Fruit fly (Drosophila melanogaster) whole organism, embryonic: ENCODE results near the gene Tollo.

Experiments used
- Ada2b ChIP-seq: fragments of 200-800 bp; sonication (Bioruptor generic); IDR thresholded peaks from 2 replicates; pipeline ENCODE4 v1.3.6; 2022; ENCODE audit warnings: missing biosample characterization, missing genetic modification characterization
- Atf6 ChIP-seq: fragments of 200-800 bp; sonication (Bioruptor generic); IDR thresholded peaks from 2 replicates; pipeline ENCODE4 v1.3.6; 2022; ENCODE audit warnings: missing biosample characterization, missing genetic modification characterization
- CG10979 ChIP-seq: fragments of 200-800 bp; sonication (Bioruptor generic); optimal IDR thresholded peaks from 2 replicates; lab custom pipeline; 2018; ENCODE audit warnings: missing biosample characterization, mild to moderate bottlenecking, missing genetic modification characterization, moderate library complexity
- CG12155 ChIP-seq: fragments of 200-800 bp; sonication (Bioruptor generic); optimal IDR thresholded peaks from 3 replicates; lab custom pipeline; 2016; ENCODE audit warnings: missing biosample characterization, missing genetic modification characterization
- CG12769 ChIP-seq: fragments of 200-800 bp; sonication (Bioruptor generic); optimal IDR thresholded peaks from 2 replicates; lab custom pipeline; 2019; ENCODE audit warnings: missing biosample characterization, mild to moderate bottlenecking, missing genetic modification characterization, moderate library complexity
- CG12942 ChIP-seq: fragments of 200-800 bp; sonication (Bioruptor generic); optimal IDR thresholded peaks from 3 replicates; lab custom pipeline; 2016; ENCODE audit warnings: missing biosample characterization, missing genetic modification characterization
- CG15269 ChIP-seq: fragments of 200-800 bp; sonication (Bioruptor generic); optimal IDR thresholded peaks from 2 replicates; lab custom pipeline; 2018; ENCODE audit warnings: missing biosample characterization, mild to moderate bottlenecking, missing genetic modification characterization, moderate library complexity
- CG15696 ChIP-seq: fragments of 200-800 bp; sonication (Bioruptor generic); optimal IDR thresholded peaks from 2 replicates; lab custom pipeline; 2019; ENCODE audit warnings: missing biosample characterization, mild to moderate bottlenecking, missing genetic modification characterization, moderate library complexity
- CG1603 ChIP-seq: fragments of 200-800 bp; sonication (Bioruptor generic); optimal IDR thresholded peaks from 2 replicates; lab custom pipeline; 2019; ENCODE audit warnings: missing biosample characterization, mild to moderate bottlenecking, missing genetic modification characterization, moderate library complexity
- CG18599 ChIP-seq: fragments of 200-800 bp; sonication (Bioruptor generic); optimal IDR thresholded peaks from 3 replicates; lab custom pipeline; 2017; ENCODE audit warnings: missing biosample characterization, missing genetic modification characterization, mild to moderate bottlenecking, moderate library complexity, missing genetic modification reagents
- CG18764 ChIP-seq: fragments of 200-800 bp; sonication (Bioruptor generic); optimal IDR thresholded peaks from 3 replicates; lab custom pipeline; 2016; ENCODE audit warnings: missing biosample characterization, missing genetic modification characterization
- CG31388 ChIP-seq: fragments of 200-800 bp; sonication (Bioruptor generic); optimal IDR thresholded peaks from 2 replicates; lab custom pipeline; 2016; ENCODE audit warnings: missing biosample characterization, missing genetic modification characterization
- CG33557 ChIP-seq: fragments of 200-800 bp; sonication (Bioruptor generic); optimal IDR thresholded peaks from 2 replicates; lab custom pipeline; 2019; ENCODE audit warnings: missing biosample characterization, mild to moderate bottlenecking, missing genetic modification characterization, moderate library complexity
- CG3995 ChIP-seq: fragments of 200-800 bp; sonication (Bioruptor generic); optimal IDR thresholded peaks from 3 replicates; lab custom pipeline; 2016; ENCODE audit warnings: missing biosample characterization, missing genetic modification characterization
- CG6854 ChIP-seq: fragments of 200-800 bp; sonication (Bioruptor generic); optimal IDR thresholded peaks from 3 replicates; lab custom pipeline; 2017; ENCODE audit warnings: missing biosample characterization, mild to moderate bottlenecking, missing genetic modification characterization
- CG7271 ChIP-seq: fragments of 200-800 bp; sonication (Bioruptor generic); optimal IDR thresholded peaks from 2 replicates; lab custom pipeline; 2018; ENCODE audit warnings: missing biosample characterization, mild to moderate bottlenecking, missing genetic modification characterization, moderate library complexity
- CG8089 ChIP-seq: fragments of 200-800 bp; sonication (Bioruptor generic); optimal IDR thresholded peaks from 3 replicates; lab custom pipeline; 2016; ENCODE audit warnings: missing biosample characterization, missing genetic modification characterization
- CG8388 ChIP-seq: fragments of 200-800 bp; sonication (Bioruptor generic); optimal IDR thresholded peaks from 2 replicates; lab custom pipeline; 2019; ENCODE audit warnings: missing biosample characterization, mild to moderate bottlenecking, missing genetic modification characterization, moderate library complexity
- CG9876 ChIP-seq: fragments of 200-800 bp; sonication (Bioruptor generic); optimal IDR thresholded peaks from 2 replicates; lab custom pipeline; 2016; ENCODE audit warnings: missing biosample characterization, missing genetic modification characterization
- CHES-1-like ChIP-seq: fragments of 200-800 bp; sonication (Bioruptor generic); optimal IDR thresholded peaks from 2 replicates; lab custom pipeline; 2016; ENCODE audit warnings: missing biosample characterization, missing genetic modification characterization
- ERR ChIP-seq: fragments of 200-800 bp; sonication (Bioruptor generic); optimal IDR thresholded peaks from 2 replicates; lab custom pipeline; 2016; ENCODE audit warnings: missing biosample characterization, missing genetic modification characterization
- Hey ChIP-seq: fragments of 200-800 bp; sonication (Bioruptor generic); optimal IDR thresholded peaks from 3 replicates; lab custom pipeline; 2018; ENCODE audit warnings: missing biosample characterization, mild to moderate bottlenecking, missing genetic modification characterization
- Hmx ChIP-seq: fragments of 200-800 bp; sonication (Bioruptor generic); optimal IDR thresholded peaks from 2 replicates; lab custom pipeline; 2016; ENCODE audit warnings: missing biosample characterization, missing genetic modification characterization
- Lhr ChIP-seq: fragments of 200-800 bp; sonication (Bioruptor generic); optimal IDR thresholded peaks from 3 replicates; lab custom pipeline; 2017; ENCODE audit warnings: mild to moderate bottlenecking, missing biosample characterization, missing genetic modification reagents, missing genetic modification characterization
- Med ChIP-seq: fragments of 200-800 bp; sonication (Bioruptor generic); peaks from one replicate; lab custom pipeline; 2016; ENCODE audit warnings: missing biosample characterization, missing genetic modification characterization, mild to moderate bottlenecking, inconsistent platforms, moderate library complexity
- Mrtf ChIP-seq: fragments of 200-800 bp; sonication (Bioruptor generic); IDR thresholded peaks from 3 replicates; pipeline ENCODE4 v1.3.6; 2022; ENCODE audit warnings: missing biosample characterization, missing genetic modification characterization
- Nf-YB ChIP-seq: fragments of 200-800 bp; sonication (Bioruptor generic); optimal IDR thresholded peaks from 3 replicates; lab custom pipeline; 2019; ENCODE audit warnings: missing biosample characterization, mild to moderate bottlenecking, missing genetic modification characterization, moderate library complexity
- Poxn ChIP-seq: fragments of 200-800 bp; sonication (Bioruptor generic); IDR thresholded peaks from 2 replicates; pipeline ENCODE4 v1.3.6; 2022; ENCODE audit warnings: missing biosample characterization, missing genetic modification characterization
- Spps ChIP-seq: fragments of 200-800 bp; sonication (Bioruptor generic); optimal IDR thresholded peaks from 2 replicates; lab custom pipeline; 2018; ENCODE audit warnings: missing biosample characterization, mild to moderate bottlenecking, missing genetic modification characterization
- ash1 ChIP-seq: fragments of 200-800 bp; sonication (Bioruptor generic); optimal IDR thresholded peaks from 2 replicates; lab custom pipeline; 2018; ENCODE audit warnings: missing biosample characterization, mild to moderate bottlenecking, missing genetic modification characterization
- en ChIP-seq: fragments of 200-800 bp; sonication (Bioruptor generic); optimal IDR thresholded peaks from 2 replicates; lab custom pipeline; 2016; ENCODE audit warnings: missing biosample characterization, missing genetic modification characterization
- gcm2 ChIP-seq: fragments of 200-800 bp; sonication (Bioruptor generic); optimal IDR thresholded peaks from 2 replicates; lab custom pipeline; 2016; ENCODE audit warnings: missing biosample characterization, missing genetic modification characterization
- gem ChIP-seq: fragments of 200-800 bp; sonication (Bioruptor generic); optimal IDR thresholded peaks from 2 replicates; lab custom pipeline; 2019; ENCODE audit warnings: missing biosample characterization, mild to moderate bottlenecking, missing genetic modification characterization, moderate library complexity
- hbn ChIP-seq: fragments of 200-800 bp; sonication (Bioruptor generic); IDR thresholded peaks from 2 replicates; pipeline ENCODE4 v1.3.6; 2022; ENCODE audit warnings: missing biosample characterization, missing genetic modification characterization; ENCODE audit not compliant: partially characterized antibody
- her ChIP-seq: fragments of 200-800 bp; sonication (Bioruptor generic); optimal IDR thresholded peaks from 2 replicates; lab custom pipeline; 2016; ENCODE audit warnings: missing biosample characterization, missing genetic modification characterization
- hkb ChIP-seq, 2 experiments: fragments of 200-800 bp in 1 of 2; fragments of >200 bp in 1 of 2; sonication (Bioruptor generic) in 1 of 2; IDR thresholded peaks in 1 of 2; optimal IDR thresholded peaks in 1 of 2; 2 replicates each; pipeline versions ENCODE4 v1.3.6 to Lab custom; 2017 to 2022; ENCODE audit warnings: missing biosample characterization in 1 of 2, missing genetic modification characterization in 1 of 2
- lmd ChIP-seq: fragments of 200-800 bp; sonication (Bioruptor generic); IDR thresholded peaks from 2 replicates; pipeline ENCODE4 v1.3.6; 2022; ENCODE audit warnings: missing biosample characterization, missing genetic modification characterization
- lola ChIP-seq, 3 experiments: fragments of >200 bp in 2 of 3; fragments of 200-800 bp in 1 of 3; sonication (Bioruptor generic) in 1 of 3; optimal IDR thresholded peaks; 2 replicates each; lab custom pipeline; 2017 to 2019; ENCODE audit warnings: missing biosample characterization in 3 of 3, missing genetic modification characterization in 3 of 3, mild to moderate bottlenecking in 1 of 3, moderate library complexity in 1 of 3
- mld ChIP-seq: fragments of 200-800 bp; sonication (Bioruptor generic); IDR thresholded peaks from 3 replicates; pipeline ENCODE4 v1.3.6; 2022; ENCODE audit warnings: missing biosample characterization, missing genetic modification characterization; ENCODE audit not compliant: partially characterized antibody
- nau ChIP-seq: fragments of 200-800 bp; sonication (Bioruptor generic); optimal IDR thresholded peaks from 3 replicates; lab custom pipeline; 2017; ENCODE audit warnings: missing biosample characterization, mild to moderate bottlenecking, missing genetic modification characterization, missing genetic modification reagents
- run ChIP-seq: fragments of 200-800 bp; sonication (Bioruptor generic); optimal IDR thresholded peaks from 3 replicates; lab custom pipeline; 2018; ENCODE audit warnings: missing biosample characterization, mild to moderate bottlenecking, missing genetic modification characterization
- shn ChIP-seq: fragments of 200-800 bp; sonication (Bioruptor generic); optimal IDR thresholded peaks from 3 replicates; lab custom pipeline; 2016; ENCODE audit warnings: missing biosample characterization, missing genetic modification characterization
- sisA ChIP-seq: fragments of 200-800 bp; sonication (Bioruptor generic); IDR thresholded peaks from 2 replicates; pipeline ENCODE4 v1.3.6; 2022; ENCODE audit warnings: missing biosample characterization, missing genetic modification characterization
- so ChIP-seq: fragments of 200-800 bp; sonication (Bioruptor generic); IDR thresholded peaks from 3 replicates; pipeline ENCODE4 v1.3.6; 2022; ENCODE audit warnings: missing biosample characterization, missing genetic modification characterization
- sqz ChIP-seq: fragments of 200-800 bp; sonication (Bioruptor generic); optimal IDR thresholded peaks from 3 replicates; lab custom pipeline; 2018; ENCODE audit warnings: missing biosample characterization, mild to moderate bottlenecking, missing genetic modification characterization
- ssp ChIP-seq: fragments of 200-800 bp; sonication (Bioruptor generic); IDR thresholded peaks from 2 replicates; pipeline ENCODE4 v1.3.6; 2022; ENCODE audit warnings: missing biosample characterization, missing genetic modification characterization
- tap ChIP-seq: fragments of 200-800 bp; optimal IDR thresholded peaks from 3 replicates; lab custom pipeline; 2019; ENCODE audit warnings: missing biosample characterization, mild to moderate bottlenecking, missing genetic modification characterization, moderate library complexity
- unpg ChIP-seq: fragments of 200-800 bp; sonication (Bioruptor generic); optimal IDR thresholded peaks from 3 replicates; lab custom pipeline; 2018; ENCODE audit warnings: missing biosample characterization, mild to moderate bottlenecking, missing genetic modification characterization, moderate library complexity
- usp ChIP-seq: fragments of >200 bp; optimal IDR thresholded peaks from 2 replicates; lab custom pipeline; 2017; ENCODE audit warnings: missing biosample characterization, missing genetic modification characterization
- vnd ChIP-seq: fragments of 200-800 bp; sonication (Bioruptor generic); IDR thresholded peaks from 3 replicates; pipeline ENCODE4 v1.3.6; 2022; ENCODE audit warnings: missing biosample characterization, missing genetic modification characterization; ENCODE audit not compliant: partially characterized antibody

Tollo gene

dm6 chr3L:15261067-15261506 is 25.7 kb downstream of the Tollo start (continued):
- TF ChIP-seq Hmx (no peak), CG8089 (GFP tag; lab: Kevin White, UChicago) (no peak), CG12769 (tag; lab: Kevin White, UChicago) (no peak), CHES-1-like (no peak), en (GFP tag; lab: Kevin White, UChicago) (no peak), lmd (peak; percentile 48; the same call in 1 of the 2 replicates), vnd (GFP tag; lab: Robert Waterston, UW) (no peak), CG15696 (tag; lab: Kevin White, UChicago) (peak; percentile 89), CG6854 (GFP tag; lab: Kevin White, UChicago) (no peak), CG33557 (peak; percentile 89), Spps (peak; percentile 68), tap (tag; lab: Kevin White, UChicago) (peak; percentile 37), CG15269 (tag; lab: Kevin White, UChicago) (peak; percentile 68), Ada2b (GFP tag; lab: Robert Waterston, UW) (no peak), shn (GFP tag; lab: Kevin White, UChicago) (no peak), gcm2 (GFP tag; lab: Kevin White, UChicago) (no peak), CG7271 (tag; lab: Kevin White, UChicago) (no peak), Poxn (GFP tag; lab: Robert Waterston, UW) (no peak), so (GFP tag; lab: Robert Waterston, UW) (peak; percentile 68; the same call in 1 of the 3 replicates), hbn (GFP tag; lab: Robert Waterston, UW) (no peak), CG12942 (GFP tag; lab: Kevin White, UChicago) (peak; percentile 1), usp (GFP tag; lab: Kevin White, UChicago) (no peak), CG3995 (GFP tag; lab: Kevin White, UChicago) (no peak), ash1 (no peak), CG1603 (tag; lab: Kevin White, UChicago) (peak; percentile 18), ssp (GFP tag; lab: Robert Waterston, UW) (no peak; the same call in 1 of the 2 replicates), Med (GFP tag; lab: Kevin White, UChicago) (no peak), CG8388 (GFP tag; lab: Kevin White, UChicago) (peak; percentile 59), Atf6 (no peak), CG31388 (no peak), hkb (optimal IDR thresholded peaks at IDR 0.05; lab: Kevin White, UChicago) (no peak), hkb (GFP tag; IDR thresholded peaks at IDR 0.05; lab: Robert Waterston, UW) (peak; percentile 37; the same call in 1 of the 2 replicates), unpg (GFP tag; lab: Kevin White, UChicago) (peak; percentile 65), lola (GFP tag; optimal IDR thresholded peaks at IDR 0.05; lab: Kevin White, UChicago) (peak in 1 of 3 experiments; percentile 92), her (no peak), CG10979 (tag; lab: Kevin White, UChicago) (peak; percentile 62), gem (peak; percentile 76), Nf-YB (GFP tag; lab: Kevin White, UChicago) (peak; percentile 52), sqz (GFP tag; lab: Kevin White, UChicago) (peak; percentile 54), Lhr (peak; percentile 45), Mrtf (GFP tag; lab: Robert Waterston, UW) (no peak), mld (no peak), CG18599 (GFP tag; lab: Kevin White, UChicago) (no peak), sisA (GFP tag; lab: Robert Waterston, UW) (peak; percentile 41; the same call in 1 of the 2 replicates), Hey (tag; lab: Kevin White, UChicago) (no peak), CG18764 (GFP tag; lab: Kevin White, UChicago) (no peak), CG9876 (no peak), ERR (GFP tag; lab: Kevin White, UChicago) (no peak), CG12155 (GFP tag; lab: Kevin White, UChicago) (no peak), run (no peak), nau (GFP tag; lab: Kevin White, UChicago) (peak; percentile 18)
